Worm (Caenorhabditis elegans): ENCODE measurements around the gene C49F8.1.
A peak's percentile ranks its signal among the peaks of the same experiment; 100 is the strongest.

Gene C49F8.1

DNA sequence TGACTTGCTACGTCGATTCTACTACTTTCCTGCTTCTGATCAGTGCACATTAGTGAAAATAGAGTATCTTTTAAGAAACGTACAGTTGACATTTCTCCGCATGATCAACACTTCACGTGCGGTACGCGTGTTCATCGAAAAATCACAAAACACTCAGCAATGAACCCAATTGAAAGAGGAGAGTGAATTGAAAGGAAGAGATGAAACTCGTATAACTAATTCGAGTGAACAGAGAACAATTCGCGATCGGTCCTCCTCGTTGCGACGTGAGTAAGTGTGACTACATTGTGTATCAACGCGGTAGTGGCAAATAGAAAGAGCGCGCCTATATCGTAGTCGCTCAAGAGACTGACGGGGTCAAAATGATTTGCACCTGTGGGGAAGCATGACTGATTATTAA lies 11.3 kb downstream of the C49F8.1 start (continued):
- TF ChIP-seq lir-3 (tag; optimal IDR thresholded peaks at IDR 0.05) = no peak
- TF ChIP-seq F49E8.2 (tag; optimal IDR thresholded peaks at IDR 0.05; ENCODE audit: borderline replicate concordance) = no peak
- TF ChIP-seq pqm-1 (tag; optimal IDR thresholded peaks at IDR 0.05) = no peak
- no peak for TF ChIP-seq jun-1 (tag; optimal IDR thresholded peaks at IDR 0.05)
- TF ChIP-seq saeg-2 (GFP tag; IDR thresholded peaks at IDR 0.05) = 0 out of 2 replicates have a peak, but pooled peaks have one; percentile 28
- TF ChIP-seq nhr-76 (tag; optimal IDR thresholded peaks at IDR 0.05) = no peak
- TF ChIP-seq nhr-11 (tag; optimal IDR thresholded peaks at IDR 0.05) = peak; percentile 57
- no peak for TF ChIP-seq zip-11 (GFP tag; IDR thresholded peaks at IDR 0.05)
- TF ChIP-seq snpc-4 (tag; optimal IDR thresholded peaks at IDR 0.05) = no peak
- TF ChIP-seq lim-7 (GFP tag; IDR thresholded peaks at IDR 0.05) = no peak
- no peak for TF ChIP-seq attf-4 (tag; optimal IDR thresholded peaks at IDR 0.05)
- no peak for TF ChIP-seq T20F7.1 (GFP tag; optimal IDR thresholded peaks at IDR 0.05)
- TF ChIP-seq mep-1 (tag; optimal IDR thresholded peaks at IDR 0.05) = peak; percentile 86
- TF ChIP-seq T26A8.4 (GFP tag; IDR thresholded peaks at IDR 0.05) = peak; percentile 52
- no peak for TF ChIP-seq ceh-28 (tag; optimal IDR thresholded peaks at IDR 0.05)
- no peak for TF ChIP-seq dpl-1 (GFP tag; optimal IDR thresholded peaks at IDR 0.05)
- TF ChIP-seq ama-1 (optimal IDR thresholded peaks at IDR 0.05) = no peak
- TF ChIP-seq nhr-48 (tag; optimal IDR thresholded peaks at IDR 0.05) = peak; percentile 96
- TF ChIP-seq daf-19 (GFP tag; conservative IDR thresholded peaks at IDR 0.05) = no peak
- TF ChIP-seq tag-97 (GFP tag; IDR thresholded peaks at IDR 0.05) = no peak
- no peak for TF ChIP-seq madf-9 (GFP tag; conservative IDR thresholded peaks at IDR 0.05)
- peak; percentile 94 for TF ChIP-seq hlh-30 (tag; optimal IDR thresholded peaks at IDR 0.05; ENCODE audit: insufficient read depth)
- no peak for TF ChIP-seq zfp-3 (GFP tag; conservative IDR thresholded peaks at IDR 0.05)
- peak; percentile 28 for TF ChIP-seq cey-2 (tag; optimal IDR thresholded peaks at IDR 0.05; ENCODE audit: borderline replicate concordance, insufficient read depth)
- peak; percentile 28 for TF ChIP-seq duxl-1 (tag; optimal IDR thresholded peaks at IDR 0.05; ENCODE audit: poor library complexity)
- TF ChIP-seq egl-43 (GFP tag; IDR thresholded peaks at IDR 0.05) = no peak
- TF ChIP-seq Y75B8A.6 (GFP tag; IDR thresholded peaks at IDR 0.05) = no peak
- TF ChIP-seq dmd-6 (GFP tag; IDR thresholded peaks at IDR 0.05) = peak; percentile 97
- peak; percentile 98 for TF ChIP-seq mxl-3 (GFP tag; optimal IDR thresholded peaks at IDR 0.05)
- TF ChIP-seq madf-5 (GFP tag; IDR thresholded peaks at IDR 0.05) = no peak
- TF ChIP-seq rbr-2 (tag; optimal IDR thresholded peaks at IDR 0.05) = no peak
- TF ChIP-seq lin-39 (tag; optimal IDR thresholded peaks at IDR 0.05) = no peak
- TF ChIP-seq D1046.2 (GFP tag; IDR thresholded peaks at IDR 0.05) = no peak
- TF ChIP-seq lin-29 (GFP tag; IDR thresholded peaks at IDR 0.05) = 0 out of 2 replicates have a peak, but pooled peaks have one; percentile 30
- TF ChIP-seq lin-38 (GFP tag; IDR thresholded peaks at IDR 0.05) = no peak
- no peak for TF ChIP-seq daf-8 (GFP tag; IDR thresholded peaks at IDR 0.05)
- no peak for TF ChIP-seq nhr-237 (tag; optimal IDR thresholded peaks at IDR 0.05)
- TF ChIP-seq F44E2.7 (GFP tag; IDR thresholded peaks at IDR 0.05) = no peak
- peak; percentile 54 to 71 for TF ChIP-seq lsy-2 (tag; optimal IDR thresholded peaks at IDR 0.05)
- TF ChIP-seq nhr-42 (GFP tag; IDR thresholded peaks at IDR 0.05) = no peak
- no peak for TF ChIP-seq ZK337.2 (GFP tag; IDR thresholded peaks at IDR 0.05)
- peak; percentile 41 for TF ChIP-seq ztf-7 (tag; optimal IDR thresholded peaks at IDR 0.05)
- 0 out of 2 replicates have a peak, but pooled peaks have one; percentile 6 for TF ChIP-seq nhr-41 (GFP tag; IDR thresholded peaks at IDR 0.05)
- peak in 1 of 2 experiments; percentile 85 for TF ChIP-seq unc-62 (GFP tag; optimal IDR thresholded peaks at IDR 0.05 in 1 of 2)
- TF ChIP-seq unc-62 (tag; optimal IDR thresholded peaks at IDR 0.05) = no peak
- TF ChIP-seq aha-1 (tag) = peak; percentile 97
- TF ChIP-seq zip-2 (tag; optimal IDR thresholded peaks at IDR 0.05) = no peak
- TF ChIP-seq mdl-1 (tag; optimal IDR thresholded peaks at IDR 0.05) = peak; percentile 39 to 85
- no peak for TF ChIP-seq lin-13 (GFP tag; optimal IDR thresholded peaks at IDR 0.05)
- TF ChIP-seq mxl-2 (GFP tag; conservative IDR thresholded peaks at IDR 0.05) = peak; percentile 99
- 0 out of 2 replicates have a peak, but pooled peaks have one; percentile 21 for TF ChIP-seq lin-1 (GFP tag; IDR thresholded peaks at IDR 0.05)
- TF ChIP-seq nhr-10 (tag; optimal IDR thresholded peaks at IDR 0.05) = peak; percentile 80
- no peak for TF ChIP-seq Y5F2A.4 (GFP tag; optimal IDR thresholded peaks at IDR 0.05)

Data from whole organism, L4 larva.